Worm (Caenorhabditis elegans): Measurements from ENCODE around the gene srg-9.

- no peak for TF ChIP-seq elt-1 (tag; optimal IDR thresholded peaks at IDR 0.05; ENCODE audit: borderline replicate concordance, insufficient read depth)
- no peak for TF ChIP-seq mls-2 (tag; optimal IDR thresholded peaks at IDR 0.05)
- no peak for TF ChIP-seq hlh-1 (tag; optimal IDR thresholded peaks at IDR 0.05)
- TF ChIP-seq unc-120 (tag; optimal IDR thresholded peaks at IDR 0.05; ENCODE audit: poor library complexity, severe bottlenecking) = no peak
- TF ChIP-seq mep-1 (tag; optimal IDR thresholded peaks at IDR 0.05) = no peak
- TF ChIP-seq nhr-28 (tag; optimal IDR thresholded peaks at IDR 0.05) = no peak
- TF ChIP-seq unc-62 (GFP tag; optimal IDR thresholded peaks at IDR 0.05) = no peak
- TF ChIP-seq sem-2 (GFP tag; optimal IDR thresholded peaks at IDR 0.05) = no peak
- no peak for TF ChIP-seq flh-1 (GFP tag; optimal IDR thresholded peaks at IDR 0.05)
- no peak for TF ChIP-seq lsy-2 (tag; optimal IDR thresholded peaks at IDR 0.05)
- no peak for TF ChIP-seq M03D4.4 (tag; optimal IDR thresholded peaks at IDR 0.05)
- TF ChIP-seq lin-13 (tag; optimal IDR thresholded peaks at IDR 0.05) = no peak
Observed at ce11 chrIII:6207046-6207445, 49.5 kb downstream of the srg-9 start.
